Fruit fly (Drosophila melanogaster): ENCODE measurements around the gene Akap200.

Gene Akap200

DNA sequence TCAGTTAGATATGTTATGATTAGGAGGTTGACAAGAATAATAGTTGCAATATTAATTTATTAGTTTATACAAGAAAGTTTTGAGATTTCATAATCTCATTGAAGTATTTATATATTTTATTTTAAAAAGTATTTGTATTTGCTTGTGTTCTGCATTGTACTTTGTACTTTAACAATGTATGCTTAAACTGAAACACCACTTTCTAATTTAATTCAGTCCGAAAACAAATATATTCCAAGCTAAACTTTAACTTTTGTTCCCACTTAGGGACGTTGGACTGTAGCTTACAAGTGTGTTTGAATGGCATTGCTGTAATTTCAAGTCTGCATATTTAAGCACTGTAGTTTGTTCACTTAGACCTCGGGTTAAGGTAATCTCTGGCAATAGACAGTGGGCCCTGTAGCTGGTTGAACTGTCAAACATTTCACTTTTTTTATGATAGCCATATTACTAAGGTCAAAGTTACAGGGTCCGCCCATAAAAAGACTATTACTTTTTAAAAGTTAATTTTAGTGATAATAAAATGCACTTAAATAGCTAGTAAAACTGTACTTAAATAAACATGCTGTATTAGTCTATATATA is 44.0 kb upstream of the Akap200 start (continued):
- peak; percentile 33 for TF ChIP-seq CG30403 (GFP tag; optimal IDR thresholded peaks at IDR 0.05)
- no peak for TF ChIP-seq Atf6 (GFP tag; IDR thresholded peaks at IDR 0.05)
- TF ChIP-seq CG3847 (GFP tag; IDR thresholded peaks at IDR 0.05) = no peak
- TF ChIP-seq Gsc (GFP tag; IDR thresholded peaks at IDR 0.05) = no peak
- TF ChIP-seq unpg (GFP tag; optimal IDR thresholded peaks at IDR 0.05) = peak; percentile 8
- no peak for TF ChIP-seq ind (GFP tag; optimal IDR thresholded peaks at IDR 0.05)
- no peak for TF ChIP-seq CG30020 (tag; optimal IDR thresholded peaks at IDR 0.05)
- TF ChIP-seq luna (GFP tag; optimal IDR thresholded peaks at IDR 0.05) = no peak
- peak; percentile 14 for TF ChIP-seq CG17359 (tag; optimal IDR thresholded peaks at IDR 0.05)
- no peak for TF ChIP-seq exex (tag; optimal IDR thresholded peaks at IDR 0.05)
- TF ChIP-seq fru (optimal IDR thresholded peaks at IDR 0.05) = no peak
- peak; percentile 18 for TF ChIP-seq nmo (GFP tag; optimal IDR thresholded peaks at IDR 0.05)
- TF ChIP-seq CG13123 (GFP tag; optimal IDR thresholded peaks at IDR 0.05) = no peak
- no peak for TF ChIP-seq Scr (GFP tag; IDR thresholded peaks at IDR 0.05; ENCODE audit: partially characterized antibody)
- TF ChIP-seq slp2 (GFP tag; optimal IDR thresholded peaks at IDR 0.05) = no peak
- no peak for TF ChIP-seq CG3065 (GFP tag; optimal IDR thresholded peaks at IDR 0.05)
- no peak for TF ChIP-seq rib (GFP tag; IDR thresholded peaks at IDR 0.05)
- no peak for TF ChIP-seq ci (GFP tag; IDR thresholded peaks at IDR 0.05)
- TF ChIP-seq CG7357 (GFP tag; IDR thresholded peaks at IDR 0.05) = no peak
- TF ChIP-seq CG9437 (GFP tag; optimal IDR thresholded peaks at IDR 0.05) = peak; percentile 27
- no peak for TF ChIP-seq mirr (GFP tag; optimal IDR thresholded peaks at IDR 0.05)
- no peak for TF ChIP-seq CG32767 (GFP tag; IDR thresholded peaks at IDR 0.05)
- TF ChIP-seq gem (tag; optimal IDR thresholded peaks at IDR 0.05) = peak; percentile 42
- TF ChIP-seq phol (tag; optimal IDR thresholded peaks at IDR 0.05) = peak; percentile 23
- no peak for TF ChIP-seq CG30431 (GFP tag; optimal IDR thresholded peaks at IDR 0.05)
- TF ChIP-seq dysf (GFP tag; IDR thresholded peaks at IDR 0.05) = 0 out of 3 replicates have a peak, but pooled peaks have one; percentile 12
- TF ChIP-seq nau (GFP tag; optimal IDR thresholded peaks at IDR 0.05) = no peak
- TF ChIP-seq CG7839 (tag; optimal IDR thresholded peaks at IDR 0.05) = peak; percentile 46
- TF ChIP-seq Sox102F (GFP tag; optimal IDR thresholded peaks at IDR 0.05) = peak; percentile 23
- no peak for TF ChIP-seq Atf-2 (GFP tag; optimal IDR thresholded peaks at IDR 0.05)
- TF ChIP-seq nerfin-2 (GFP tag; IDR thresholded peaks at IDR 0.05; ENCODE audit: partially characterized antibody) = no peak
- TF ChIP-seq Spps (tag; optimal IDR thresholded peaks at IDR 0.05) = no peak
- no peak for TF ChIP-seq CG13296 (GFP tag; optimal IDR thresholded peaks at IDR 0.05)
- peak; percentile 48 for TF ChIP-seq Meics (GFP tag; optimal IDR thresholded peaks at IDR 0.05)
- no peak for TF ChIP-seq zf30C (GFP tag; optimal IDR thresholded peaks at IDR 0.05)
- TF ChIP-seq ssp (GFP tag; IDR thresholded peaks at IDR 0.05) = no peak
- TF ChIP-seq PHDP (tag; optimal IDR thresholded peaks at IDR 0.05) = peak; percentile 2
- no peak for TF ChIP-seq CG13775 (GFP tag; optimal IDR thresholded peaks at IDR 0.05)
- TF ChIP-seq E2f2 (GFP tag; IDR thresholded peaks at IDR 0.05) = no peak
- no peak for TF ChIP-seq Hr39 (optimal IDR thresholded peaks at IDR 0.05)
- TF ChIP-seq Doc2 (GFP tag; IDR thresholded peaks at IDR 0.05) = no peak
- TF ChIP-seq lab (GFP tag; optimal IDR thresholded peaks at IDR 0.05) = no peak
- TF ChIP-seq CG18262 (tag; optimal IDR thresholded peaks at IDR 0.05) = peak; percentile 18
- TF ChIP-seq CG32772 (GFP tag; IDR thresholded peaks at IDR 0.05) = no peak
- TF ChIP-seq cas (GFP tag; IDR thresholded peaks at IDR 0.05) = no peak
- TF ChIP-seq TFAM (GFP tag; optimal IDR thresholded peaks at IDR 0.05) = no peak
- TF ChIP-seq CG12942 (GFP tag; optimal IDR thresholded peaks at IDR 0.05) = no peak
- TF ChIP-seq mam (GFP tag; optimal IDR thresholded peaks at IDR 0.05) = no peak
- no peak for TF ChIP-seq az2 (GFP tag; optimal IDR thresholded peaks at IDR 0.05)
- TF ChIP-seq salm (tag; optimal IDR thresholded peaks at IDR 0.05) = no peak
- no peak for TF ChIP-seq CG11247 (GFP tag; IDR thresholded peaks at IDR 0.05)
- no peak for TF ChIP-seq Dip3 (GFP tag; optimal IDR thresholded peaks at IDR 0.05)

All from whole organism, embryonic.